Fruit fly (Drosophila melanogaster): Measurements from ENCODE around the gene Obp99d.
A peak's percentile ranks its signal among the peaks of the same experiment; 100 is the strongest.

Obp99d gene

dm6 chr3R:29716782-29717317 is 2.5 kb downstream of the Obp99d start, which contains the start of gene Obp99b:
Gene Obp99b, minus strand, starts transcription at chr3R:29716896.
- TF ChIP-seq br (GFP tag; optimal IDR thresholded peaks at IDR 0.05) (peak; percentile 49), CG9705 (GFP tag; optimal IDR thresholded peaks at IDR 0.05) (peak; percentile 37), Hr83 (GFP tag; optimal IDR thresholded peaks at IDR 0.05; ENCODE audit: poor library complexity, severe bottlenecking) (no peak), CG32264 (GFP tag; optimal IDR thresholded peaks at IDR 0.05) (no peak), ey (GFP tag; optimal IDR thresholded peaks at IDR 0.05) (no peak), jim (GFP tag; optimal IDR thresholded peaks at IDR 0.05) (no peak), OdsH (GFP tag; optimal IDR thresholded peaks at IDR 0.05) (peak; percentile 35), foxo (GFP tag; optimal IDR thresholded peaks at IDR 0.05) (peak in 1 of 2 experiments; percentile 49), Hnf4 (GFP tag; optimal IDR thresholded peaks at IDR 0.05) (peak; percentile 24), Dif (GFP tag; optimal IDR thresholded peaks at IDR 0.05; ENCODE audit: partially characterized antibody) (no peak), psq (GFP tag; optimal IDR thresholded peaks at IDR 0.05) (no peak), pan (optimal IDR thresholded peaks at IDR 0.05) (no peak), N (GFP tag; optimal IDR thresholded peaks at IDR 0.05) (no peak), CrebA (GFP tag; optimal IDR thresholded peaks at IDR 0.05; ENCODE audit: borderline replicate concordance) (no peak), dmrt93B (GFP tag; optimal IDR thresholded peaks at IDR 0.05) (no peak), GATAd (GFP tag; optimal IDR thresholded peaks at IDR 0.05) (peak; percentile 31), rgr (GFP tag; optimal IDR thresholded peaks at IDR 0.05) (peak; percentile 38), brk (GFP tag; optimal IDR thresholded peaks at IDR 0.05) (no peak), tai (GFP tag; optimal IDR thresholded peaks at IDR 0.05) (no peak), Vsx2 (GFP tag; optimal IDR thresholded peaks at IDR 0.05; ENCODE audit: partially characterized antibody) (no peak), fru (GFP tag; optimal IDR thresholded peaks at IDR 0.05) (peak; percentile 16), Sp1 (GFP tag; optimal IDR thresholded peaks at IDR 0.05) (peak; percentile 36), lola (GFP tag; optimal IDR thresholded peaks at IDR 0.05) (no peak), sv (GFP tag; optimal IDR thresholded peaks at IDR 0.05) (no peak), dsf (GFP tag; optimal IDR thresholded peaks at IDR 0.05; ENCODE audit: borderline replicate concordance) (no peak), h (GFP tag; optimal IDR thresholded peaks at IDR 0.05) (peak; percentile 28), Rel (GFP tag; optimal IDR thresholded peaks at IDR 0.05) (no peak), Rel (tag; optimal IDR thresholded peaks at IDR 0.05) (no peak), Hr78 (GFP tag; optimal IDR thresholded peaks at IDR 0.05) (no peak), Jra (GFP tag; optimal IDR thresholded peaks at IDR 0.05) (no peak), sage (GFP tag; optimal IDR thresholded peaks at IDR 0.05) (no peak), woc (GFP tag; optimal IDR thresholded peaks at IDR 0.05) (no peak), dl (GFP tag; optimal IDR thresholded peaks at IDR 0.05; ENCODE audit: insufficient read depth in 1 of 2, partially characterized antibody in 2 of 2) (no peak), Mio (GFP tag; optimal IDR thresholded peaks at IDR 0.05) (no peak), Dfd (GFP tag; optimal IDR thresholded peaks at IDR 0.05) (no peak), usp (GFP tag; optimal IDR thresholded peaks at IDR 0.05) (no peak), Abd-B (GFP tag; optimal IDR thresholded peaks at IDR 0.05) (no peak), Myc (optimal IDR thresholded peaks at IDR 0.05) (no peak), HLH106 (tag; optimal IDR thresholded peaks at IDR 0.05) (peak; percentile 4)

- TF ChIP-seq GATAd (GFP tag; optimal IDR thresholded peaks at IDR 0.05) = no peak
- no peak for TF ChIP-seq h (GFP tag; optimal IDR thresholded peaks at IDR 0.05)
- no peak for TF ChIP-seq dmrt93B (GFP tag; optimal IDR thresholded peaks at IDR 0.05)
- TF ChIP-seq Dfd (GFP tag; optimal IDR thresholded peaks at IDR 0.05) = no peak
- no peak for TF ChIP-seq dl (GFP tag; optimal IDR thresholded peaks at IDR 0.05; ENCODE audit: insufficient read depth in 1 of 2, partially characterized antibody in 2 of 2)
- TF ChIP-seq foxo (GFP tag; optimal IDR thresholded peaks at IDR 0.05) = no peak
- TF ChIP-seq N (GFP tag; optimal IDR thresholded peaks at IDR 0.05) = no peak
- TF ChIP-seq Myc (optimal IDR thresholded peaks at IDR 0.05) = no peak
- TF ChIP-seq Hr83 (GFP tag; optimal IDR thresholded peaks at IDR 0.05; ENCODE audit: poor library complexity, severe bottlenecking) = no peak
These were observed 3.2 kb downstream of the Obp99d start for dm6 chr3R:29717519-29717918.

- no peak for TF ChIP-seq lola (GFP tag; optimal IDR thresholded peaks at IDR 0.05)
- no peak for TF ChIP-seq Vsx2 (GFP tag; optimal IDR thresholded peaks at IDR 0.05; ENCODE audit: partially characterized antibody)
- no peak for TF ChIP-seq sage (GFP tag; optimal IDR thresholded peaks at IDR 0.05)
- TF ChIP-seq Hr78 (GFP tag; optimal IDR thresholded peaks at IDR 0.05) = no peak
- TF ChIP-seq Myc (optimal IDR thresholded peaks at IDR 0.05) = no peak
- no peak for TF ChIP-seq brk (GFP tag; optimal IDR thresholded peaks at IDR 0.05)
These were observed 4.1 kb downstream of the Obp99d start, which contains the start of gene CG15506 for dm6 chr3R:29718363-29718762. Gene CG15506, plus strand, starts transcription at chr3R:29718663.
